Fruit fly (Drosophila melanogaster) whole organism, embryonic: ENCODE measurements around the gene CG3349.

Source experiments
- Bdp1 ChIP-seq: fragments of 200-800 bp; sonication (Bioruptor generic); optimal IDR thresholded peaks from 3 replicates; lab custom pipeline; 2016; ENCODE audit warnings: missing biosample characterization, missing genetic modification characterization
- CG11398 ChIP-seq: fragments of 200-800 bp; sonication (Bioruptor generic); optimal IDR thresholded peaks from 2 replicates; lab custom pipeline; 2016; ENCODE audit warnings: missing biosample characterization, missing genetic modification characterization
- CG13424 ChIP-seq: fragments of 200-800 bp; sonication (Bioruptor generic); optimal IDR thresholded peaks from 2 replicates; lab custom pipeline; 2019; ENCODE audit warnings: missing biosample characterization, mild to moderate bottlenecking, missing genetic modification characterization, moderate library complexity
- CG14860 ChIP-seq: fragments of 200-800 bp; sonication (Bioruptor generic); IDR thresholded peaks from 3 replicates; pipeline ENCODE4 v1.3.6; 2022; ENCODE audit warnings: missing biosample characterization, missing genetic modification characterization; ENCODE audit not compliant: partially characterized antibody
- CG15269 ChIP-seq: fragments of 200-800 bp; sonication (Bioruptor generic); optimal IDR thresholded peaks from 2 replicates; lab custom pipeline; 2018; ENCODE audit warnings: missing biosample characterization, mild to moderate bottlenecking, missing genetic modification characterization, moderate library complexity
- CG15479 ChIP-seq: fragments of 200-800 bp; sonication (Bioruptor generic); optimal IDR thresholded peaks from 3 replicates; lab custom pipeline; 2019; ENCODE audit warnings: missing biosample characterization, mild to moderate bottlenecking, missing genetic modification characterization, moderate library complexity
- CG2199 ChIP-seq: fragments of 200-800 bp; sonication (Bioruptor generic); IDR thresholded peaks from 3 replicates; pipeline ENCODE4 v1.3.6; 2022; ENCODE audit warnings: missing biosample characterization, missing genetic modification characterization
- CG3163 ChIP-seq: fragments of 200-800 bp; sonication (Bioruptor generic); optimal IDR thresholded peaks from 3 replicates; lab custom pipeline; 2016; ENCODE audit warnings: missing biosample characterization, missing genetic modification characterization
- CG33213 ChIP-seq: fragments of 200-800 bp; sonication (Bioruptor generic); optimal IDR thresholded peaks from 3 replicates; lab custom pipeline; 2016; ENCODE audit warnings: missing biosample characterization, missing genetic modification characterization
- CG8290 ChIP-seq, 3 experiments: fragments of 200-800 bp; sonication (Bioruptor generic); optimal IDR thresholded peaks; 2 replicates each; lab custom pipeline; 2016 to 2019; ENCODE audit warnings: missing biosample characterization in 3 of 3, missing genetic modification characterization in 3 of 3, mild to moderate bottlenecking in 2 of 3, moderate library complexity in 1 of 3
- D ChIP-seq, 2 experiments: fragments of 200-800 bp in 1 of 2; fragments of >200 bp in 1 of 2; sonication (Bioruptor generic) in 1 of 2; optimal IDR thresholded peaks; 2 replicates in 1 of 2; 3 replicates in 1 of 2; lab custom pipeline; 2017; ENCODE audit warnings: mild to moderate bottlenecking in 1 of 2, missing biosample characterization in 1 of 2, missing genetic modification characterization in 1 of 2, missing genetic modification reagents in 1 of 2
- Deaf1 ChIP-seq: fragments of 200-800 bp; optimal IDR thresholded peaks from 3 replicates; lab custom pipeline; 2019; ENCODE audit warnings: missing biosample characterization, mild to moderate bottlenecking, missing genetic modification characterization, moderate library complexity
- Hand ChIP-seq: fragments of 200-800 bp; sonication (Bioruptor generic); optimal IDR thresholded peaks from 2 replicates; lab custom pipeline; 2017; ENCODE audit warnings: mild to moderate bottlenecking, missing biosample characterization, missing genetic modification reagents, missing genetic modification characterization
- HmgD ChIP-seq: fragments of 200-800 bp; sonication (Bioruptor generic); optimal IDR thresholded peaks from 3 replicates; lab custom pipeline; 2016; ENCODE audit warnings: missing biosample characterization, missing genetic modification characterization
- Kr ChIP-seq: fragments of 200-800 bp; sonication (Bioruptor generic); optimal IDR thresholded peaks from 2 replicates; lab custom pipeline; 2017; ENCODE audit warnings: missing biosample characterization, mild to moderate bottlenecking, missing genetic modification characterization
- NC2β ChIP-seq: fragments of 200-800 bp; sonication (Bioruptor generic); optimal IDR thresholded peaks from 2 replicates; lab custom pipeline; 2016; ENCODE audit warnings: missing biosample characterization, missing genetic modification characterization
- Nf-YB ChIP-seq: fragments of 200-800 bp; sonication (Bioruptor generic); optimal IDR thresholded peaks from 3 replicates; lab custom pipeline; 2019; ENCODE audit warnings: missing biosample characterization, mild to moderate bottlenecking, missing genetic modification characterization, moderate library complexity
- Opbp ChIP-seq: fragments of 200-800 bp; sonication (Bioruptor generic); IDR thresholded peaks from 3 replicates; pipeline ENCODE4 v1.3.6; 2022; ENCODE audit warnings: missing biosample characterization, missing genetic modification characterization; ENCODE audit not compliant: partially characterized antibody
- Stat92E ChIP-seq, 3 experiments: fragments of >200 bp in 2 of 3; fragments of 200-800 bp in 1 of 3; sonication (Bioruptor generic) in 1 of 3; optimal IDR thresholded peaks; 2 replicates each; lab custom pipeline; 2017 to 2019; ENCODE audit warnings: missing biosample characterization in 3 of 3, missing genetic modification characterization in 3 of 3, mild to moderate bottlenecking in 1 of 3, moderate library complexity in 1 of 3
- Trl ChIP-seq, 3 experiments: fragments of >200 bp in 2 of 3; fragments of 200-800 bp in 1 of 3; sonication (Bioruptor generic) in 1 of 3; optimal IDR thresholded peaks; 2 replicates in 1 of 3; 3 replicates in 2 of 3; lab custom pipeline; 2016 to 2017; ENCODE audit warnings: missing biosample characterization in 1 of 3, missing genetic modification characterization in 1 of 3
- cad ChIP-seq: fragments of >200 bp; optimal IDR thresholded peaks from 2 replicates; lab custom pipeline; 2017; ENCODE audit warnings: missing biosample characterization, missing genetic modification characterization
- esg ChIP-seq: fragments of 200-800 bp; sonication (Bioruptor generic); conservative IDR thresholded peaks from 2 replicates; pipeline ENCODE4 v1.3.6; 2022; ENCODE audit warnings: missing biosample characterization, missing genetic modification characterization
- fd102C ChIP-seq: fragments of 200-800 bp; sonication (Bioruptor generic); optimal IDR thresholded peaks from 2 replicates; lab custom pipeline; 2018; ENCODE audit warnings: missing biosample characterization, mild to moderate bottlenecking, missing genetic modification characterization, moderate library complexity
- fu2 ChIP-seq: fragments of 200-800 bp; sonication (Bioruptor generic); optimal IDR thresholded peaks from 2 replicates; lab custom pipeline; 2016; ENCODE audit warnings: missing biosample characterization, missing genetic modification characterization
- grn ChIP-seq: fragments of 200-800 bp; sonication (Bioruptor generic); optimal IDR thresholded peaks from 3 replicates; lab custom pipeline; 2017; ENCODE audit warnings: missing biosample characterization, missing genetic modification characterization
- hth ChIP-seq: fragments of >200 bp; optimal IDR thresholded peaks from 2 replicates; lab custom pipeline; 2017; ENCODE audit warnings: inconsistent platforms
- insv ChIP-seq, 2 experiments: fragments of 200-800 bp; sonication (Bioruptor generic); optimal IDR thresholded peaks; 3 replicates each; lab custom pipeline; 2016 to 2018; ENCODE audit warnings: missing biosample characterization in 2 of 2, missing genetic modification characterization in 2 of 2
- kni ChIP-seq: fragments of 200-800 bp; sonication (Bioruptor generic); optimal IDR thresholded peaks from 3 replicates; lab custom pipeline; 2017; ENCODE audit warnings: mild to moderate bottlenecking, missing biosample characterization, missing genetic modification reagents, missing genetic modification characterization
- p53 ChIP-seq: fragments of 200-800 bp; sonication (Bioruptor generic); optimal IDR thresholded peaks from 2 replicates; lab custom pipeline; 2016; ENCODE audit warnings: missing biosample characterization, missing genetic modification characterization
- pan ChIP-seq, 4 experiments: fragments of >200 bp in 3 of 4; fragments of 200-800 bp in 1 of 4; sonication (Bioruptor generic) in 1 of 4; optimal IDR thresholded peaks in 3 of 4; IDR thresholded peaks in 1 of 4; 2 replicates each; pipeline versions ENCODE4 v1.3.6 to Lab custom; 2017 to 2022; ENCODE audit warnings: missing biosample characterization in 2 of 4, missing genetic modification characterization in 2 of 4, mixed read lengths in 1 of 4
- pros ChIP-seq: fragments of 200-800 bp; sonication (Bioruptor generic); optimal IDR thresholded peaks from 3 replicates; lab custom pipeline; 2019; ENCODE audit warnings: missing biosample characterization, mild to moderate bottlenecking, missing genetic modification characterization, moderate library complexity
- psq ChIP-seq: fragments of 200-800 bp; sonication (Bioruptor generic); optimal IDR thresholded peaks from 2 replicates; lab custom pipeline; 2017; ENCODE audit warnings: missing biosample characterization, missing genetic modification characterization
- pum ChIP-seq: fragments of 200-800 bp; sonication (Bioruptor generic); optimal IDR thresholded peaks from 2 replicates; lab custom pipeline; 2016; ENCODE audit warnings: missing biosample characterization, missing genetic modification characterization
- salm ChIP-seq: fragments of 200-800 bp; sonication (Bioruptor generic); optimal IDR thresholded peaks from 2 replicates; lab custom pipeline; 2018; ENCODE audit warnings: missing biosample characterization, mild to moderate bottlenecking, missing genetic modification characterization
- scrt ChIP-seq: fragments of 200-800 bp; sonication (Bioruptor generic); optimal IDR thresholded peaks from 2 replicates; lab custom pipeline; 2018; ENCODE audit warnings: missing biosample characterization, mild to moderate bottlenecking, missing genetic modification characterization, moderate library complexity
- sens ChIP-seq: fragments of 200-800 bp; sonication (Bioruptor generic); peaks from one replicate; lab custom pipeline; 2016; ENCODE audit warnings: missing biosample characterization, missing genetic modification characterization
- sqz ChIP-seq: fragments of 200-800 bp; sonication (Bioruptor generic); optimal IDR thresholded peaks from 3 replicates; lab custom pipeline; 2018; ENCODE audit warnings: missing biosample characterization, mild to moderate bottlenecking, missing genetic modification characterization
- sug ChIP-seq: fragments of 200-800 bp; optimal IDR thresholded peaks from 2 replicates; lab custom pipeline; 2019; ENCODE audit warnings: missing biosample characterization, mild to moderate bottlenecking, missing genetic modification characterization, moderate library complexity
- tll ChIP-seq, 2 experiments: fragments of 200-800 bp in 1 of 2; fragments of >200 bp in 1 of 2; sonication (Bioruptor generic) in 1 of 2; optimal IDR thresholded peaks; 2 replicates each; lab custom pipeline; 2017 to 2019; ENCODE audit warnings: missing biosample characterization in 2 of 2, missing genetic modification characterization in 2 of 2, mild to moderate bottlenecking in 1 of 2, moderate library complexity in 1 of 2
- ttk ChIP-seq: fragments of 200-800 bp; sonication (Bioruptor generic); IDR thresholded peaks from 2 replicates; pipeline ENCODE4 v2.1.2; 2022; ENCODE audit warnings: missing biosample characterization, missing genetic modification characterization
- twi ChIP-seq: fragments of 200-800 bp; optimal IDR thresholded peaks from 2 replicates; lab custom pipeline; 2019; ENCODE audit warnings: missing biosample characterization, mild to moderate bottlenecking, missing genetic modification characterization, moderate library complexity
- vvl ChIP-seq: fragments of 200-800 bp; sonication (Bioruptor generic); IDR thresholded peaks from 2 replicates; pipeline ENCODE4 v1.3.6; 2022; ENCODE audit warnings: missing biosample characterization, missing genetic modification characterization
- zen ChIP-seq: fragments of 200-800 bp; sonication (Bioruptor generic); optimal IDR thresholded peaks from 3 replicates; lab custom pipeline; 2018; ENCODE audit warnings: missing biosample characterization, mild to moderate bottlenecking, missing genetic modification characterization, moderate library complexity
- zf30C ChIP-seq: fragments of 200-800 bp; sonication (Bioruptor generic); optimal IDR thresholded peaks from 3 replicates; lab custom pipeline; 2018; ENCODE audit warnings: missing biosample characterization, mild to moderate bottlenecking, missing genetic modification characterization

The CG3349 gene

dm6 chr3L:14967691-14968538 lies 11.5 kb upstream of the CG3349 start:
- TF ChIP-seq insv (GFP tag; optimal IDR thresholded peaks at IDR 0.05; lab: Kevin White, UChicago), result peak in 1 of 2 experiments; percentile 60
- no peak for TF ChIP-seq Bdp1 (GFP tag; lab: Kevin White, UChicago)
- no peak for TF ChIP-seq HmgD (GFP tag; lab: Kevin White, UChicago)
- peak; percentile 88 for TF ChIP-seq kni (GFP tag; lab: Kevin White, UChicago)
- peak; percentile 57; the same call in 2 of the 3 replicates for TF ChIP-seq CG2199 (GFP tag; lab: Robert Waterston, UW)
- TF ChIP-seq grn, result peak; percentile 67
- peak; percentile 31 for TF ChIP-seq hth (lab: Kevin White, UChicago)
- TF ChIP-seq p53 (GFP tag; lab: Kevin White, UChicago), result peak; percentile 100
- no peak for TF ChIP-seq psq (GFP tag; lab: Kevin White, UChicago)
- no peak for TF ChIP-seq CG15269 (tag; lab: Kevin White, UChicago)
- TF ChIP-seq Nf-YB, result peak; percentile 33
- TF ChIP-seq zf30C (GFP tag; lab: Kevin White, UChicago), result peak; percentile 0
- no peak for TF ChIP-seq Hand
- peak; percentile 100 for TF ChIP-seq CG15479 (GFP tag; lab: Kevin White, UChicago)
- TF ChIP-seq Trl (optimal IDR thresholded peaks at IDR 0.05; lab: Kevin White, UChicago), result peak in 1 of 2 experiments; percentile 52
- TF ChIP-seq Trl (GFP tag; optimal IDR thresholded peaks at IDR 0.05; lab: Kevin White, UChicago), result no peak
- peak; percentile 62 for TF ChIP-seq pros (GFP tag; lab: Kevin White, UChicago)
- TF ChIP-seq twi, result peak; percentile 66
- peak; percentile 41 for TF ChIP-seq cad
- TF ChIP-seq Stat92E (GFP tag; optimal IDR thresholded peaks at IDR 0.05; lab: Kevin White, UChicago), result peak in 1 of 3 experiments; percentile 1
- TF ChIP-seq zen (tag; lab: Kevin White, UChicago), result peak; percentile 97
- TF ChIP-seq Kr (GFP tag; lab: Kevin White, UChicago), result peak; percentile 8
- peak; percentile 92 for TF ChIP-seq D (optimal IDR thresholded peaks at IDR 0.05; lab: Kevin White, UChicago)
- TF ChIP-seq D (GFP tag; optimal IDR thresholded peaks at IDR 0.05; lab: Kevin White, UChicago), result peak; percentile 2
- TF ChIP-seq tll (GFP tag; optimal IDR thresholded peaks at IDR 0.05; lab: Kevin White, UChicago), result peak in 1 of 2 experiments; percentile 88
- TF ChIP-seq sug, result no peak
- TF ChIP-seq CG13424 (tag; lab: Kevin White, UChicago), result no peak
- no peak for TF ChIP-seq CG11398 (GFP tag; lab: Kevin White, UChicago)

DNA sequence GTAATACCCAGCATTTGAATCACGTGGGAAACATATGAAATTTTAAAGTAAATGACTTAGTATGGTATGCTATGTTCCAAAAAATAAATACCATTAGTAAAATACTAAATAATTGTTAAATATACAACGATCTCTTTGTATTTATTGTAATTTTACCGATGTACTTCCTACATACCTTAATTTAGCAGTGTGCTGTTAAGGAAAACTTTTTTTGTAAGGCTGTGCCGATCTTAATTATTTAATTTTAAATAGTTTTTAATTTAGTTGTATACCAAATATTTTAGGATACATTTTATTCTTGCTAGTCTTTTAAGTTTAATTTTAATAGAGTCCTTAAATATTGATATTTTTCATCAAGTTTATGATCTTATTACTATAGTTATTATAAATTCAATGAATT lies 10.9 kb upstream of the CG3349 start:
- TF ChIP-seq pan (optimal IDR thresholded peaks at IDR 0.05; lab: Kevin White, UChicago) (peak in 1 of 2 experiments; percentile 77), pan (GFP tag; optimal IDR thresholded peaks at IDR 0.05 in 1 of 2, IDR thresholded peaks at IDR 0.05 in 1 of 2) (no peak), pum (GFP tag; lab: Kevin White, UChicago) (no peak), fu2 (no peak)

- TF ChIP-seq vvl (GFP tag; lab: Robert Waterston, UW) (peak; percentile 3; the same call in 1 of the 2 replicates), salm (tag; lab: Kevin White, UChicago) (no peak), esg (no peak), sqz (GFP tag; lab: Kevin White, UChicago) (no peak), Deaf1 (tag; lab: Kevin White, UChicago) (peak; percentile 13), sens (GFP tag; lab: Kevin White, UChicago) (peak; percentile 65), NC2β (GFP tag; lab: Kevin White, UChicago) (peak; percentile 49), fd102C (GFP tag; lab: Kevin White, UChicago) (peak; percentile 50), CG8290 (GFP tag; optimal IDR thresholded peaks at IDR 0.05; lab: Kevin White, UChicago) (no peak), CG8290 (tag; optimal IDR thresholded peaks at IDR 0.05; lab: Kevin White, UChicago) (peak in 1 of 2 experiments; percentile 6), CG3163 (GFP tag; lab: Kevin White, UChicago) (peak; percentile 10), scrt (no peak), cad (peak; percentile 22), hth (lab: Kevin White, UChicago) (no peak), Opbp (0 out of 3 replicates have a peak, but pooled peaks have one; percentile 19), CG33213 (peak; percentile 40), ttk (GFP tag; lab: Robert Waterston, UW) (no peak), CG14860 (GFP tag; lab: Robert Waterston, UW) (no peak)
Observed at dm6 chr3L:14969171-14969570, 10.2 kb upstream of the CG3349 start, which contains the start of gene Tom. Gene Tom, plus strand, starts transcription at chr3L:14969344.
